Worm (Caenorhabditis elegans) whole organism, early embryonic: ENCODE measurements around the gene msp-36.

Experiments
- B0310.2 ChIP-seq: sonication (generic microtip); optimal IDR thresholded peaks from 2 replicates; lab custom pipeline; 2016; ENCODE audit warnings: mild to moderate bottlenecking, missing genetic modification characterization, missing compliant biosample characterization
- F13C5.2 ChIP-seq: sonication (generic microtip); optimal IDR thresholded peaks from 2 replicates; lab custom pipeline; 2017; ENCODE audit warnings: mild to moderate bottlenecking, missing genetic modification characterization, inconsistent platforms, missing compliant biosample characterization
- aly-1 ChIP-seq: sonication (generic microtip); optimal IDR thresholded peaks from 2 replicates; lab custom pipeline; 2016; ENCODE audit warnings: missing genetic modification characterization, missing compliant biosample characterization
- ama-1 ChIP-seq: fragments of 150-350 bp; optimal IDR thresholded peaks from 2 replicates; lab custom pipeline; 2014
- ceh-13 ChIP-seq: fragments of 200-800 bp; sonication (Bioruptor generic); optimal IDR thresholded peaks from 2 replicates; lab custom pipeline; 2018; ENCODE audit warnings: mild to moderate bottlenecking, missing genetic modification characterization, missing compliant biosample characterization
- ceh-36 ChIP-seq: sonication (generic microtip); optimal IDR thresholded peaks from 2 replicates; lab custom pipeline; 2016; ENCODE audit warnings: missing genetic modification characterization, inconsistent platforms, missing compliant biosample characterization
- ets-7 ChIP-seq: sonication (generic microtip); optimal IDR thresholded peaks from 2 replicates; lab custom pipeline; 2016; ENCODE audit warnings: missing genotype, missing genetic modification characterization, missing compliant biosample characterization
- flt-1 ChIP-seq: fragments of 200-800 bp; sonication (Bioruptor generic); IDR thresholded peaks from 2 replicates; pipeline ENCODE4 v1.3.6; 2022; ENCODE audit warnings: missing genetic modification characterization, missing compliant biosample characterization
- hmbx-1 ChIP-seq: sonication (generic microtip); optimal IDR thresholded peaks from 2 replicates; lab custom pipeline; 2016; ENCODE audit warnings: mild to moderate bottlenecking, missing genetic modification characterization, missing compliant biosample characterization
- hmg-4 ChIP-seq: fragments of 200-800 bp; sonication (Bioruptor generic); optimal IDR thresholded peaks from 2 replicates; lab custom pipeline; 2018; ENCODE audit warnings: mild to moderate bottlenecking, missing genetic modification characterization, missing compliant biosample characterization
- hnd-1 ChIP-seq: sonication (generic microtip); optimal IDR thresholded peaks from 2 replicates; lab custom pipeline; 2016; ENCODE audit warnings: missing genetic modification characterization, missing compliant biosample characterization
- pes-1 ChIP-seq: fragments of 200-800 bp; sonication (Bioruptor generic); IDR thresholded peaks from 2 replicates; pipeline ENCODE4 v1.3.6; 2022; ENCODE audit warnings: missing genetic modification reagents, missing genetic modification characterization, missing compliant biosample characterization
- scrt-1 ChIP-seq: fragments of 200-800 bp; sonication (Bioruptor generic); IDR thresholded peaks from 2 replicates; pipeline ENCODE4 v1.3.6; 2022; ENCODE audit warnings: missing genetic modification characterization, missing compliant biosample characterization
- sea-1 ChIP-seq: fragments of 200-800 bp; sonication (Bioruptor generic); conservative IDR thresholded peaks from 2 replicates; pipeline ENCODE4 v1.3.6; 2022; ENCODE audit warnings: missing genetic modification characterization, missing compliant biosample characterization
- tbx-11 ChIP-seq: fragments of 200-800 bp; sonication (Bioruptor generic); IDR thresholded peaks from 2 replicates; pipeline ENCODE4 v1.3.6; 2022; ENCODE audit warnings: missing genetic modification characterization, missing compliant biosample characterization
- tbx-37 ChIP-seq: fragments of 200-800 bp; sonication (Bioruptor generic); conservative IDR thresholded peaks from 2 replicates; pipeline ENCODE4 v1.3.6; 2022; ENCODE audit warnings: missing genetic modification reagents, missing genetic modification characterization, missing compliant biosample characterization
- tra-4 ChIP-seq: sonication (generic microtip); optimal IDR thresholded peaks from 2 replicates; lab custom pipeline; 2017; ENCODE audit warnings: missing genetic modification characterization, missing compliant biosample characterization

The msp-36 gene

ce11 chrIV:10090358-10090757, 4.9 kb upstream of the msp-36 start, which contains the start of gene ttbk-5:
Gene ttbk-5 (plus strand): TSS chrIV:10090658.
- TF ChIP-seq hnd-1 (tag; lab: Kevin White, UChicago) (no peak), pes-1 (GFP tag; lab: Robert Waterston, UW) (no peak), tbx-11 (no peak), ceh-36 (no peak), flt-1 (GFP tag; lab: Robert Waterston, UW) (no peak), F13C5.2 (tag; lab: Kevin White, UChicago) (no peak), ama-1 (lab: Kevin White, UChicago) (no peak), scrt-1 (GFP tag; lab: Robert Waterston, UW) (no peak), ceh-13 (GFP tag; lab: Kevin White, UChicago) (no peak), tra-4 (tag; lab: Kevin White, UChicago) (no peak), aly-1 (tag; lab: Kevin White, UChicago) (no peak), B0310.2 (tag; lab: Kevin White, UChicago) (no peak), tbx-37 (GFP tag; lab: Robert Waterston, UW) (no peak), ets-7 (tag; lab: Kevin White, UChicago) (no peak), hmg-4 (GFP tag; lab: Kevin White, UChicago) (no peak), hmbx-1 (tag; lab: Kevin White, UChicago) (no peak)

- TF ChIP-seq F13C5.2 (tag; lab: Kevin White, UChicago) (no peak), ceh-36 (no peak), hnd-1 (tag; lab: Kevin White, UChicago) (no peak), hmg-4 (GFP tag; lab: Kevin White, UChicago) (no peak), ets-7 (tag; lab: Kevin White, UChicago) (no peak), flt-1 (GFP tag; lab: Robert Waterston, UW) (no peak), aly-1 (tag; lab: Kevin White, UChicago) (no peak), B0310.2 (tag; lab: Kevin White, UChicago) (no peak), tra-4 (tag; lab: Kevin White, UChicago) (no peak), tbx-11 (no peak), hmbx-1 (tag; lab: Kevin White, UChicago) (no peak)
These were observed 1.6 kb downstream of the msp-36 start, which contains the start of gene dis-3 for ce11 chrIV:10096881-10097280. Gene dis-3 (plus strand): TSS chrIV:10097202.

- TF ChIP-seq scrt-1 (GFP tag; lab: Robert Waterston, UW) (no peak), tbx-37 (GFP tag; lab: Robert Waterston, UW) (no peak), hnd-1 (tag; lab: Kevin White, UChicago) (no peak), hmbx-1 (tag; lab: Kevin White, UChicago) (no peak), hmg-4 (GFP tag; lab: Kevin White, UChicago) (no peak), B0310.2 (tag; lab: Kevin White, UChicago) (no peak), aly-1 (tag; lab: Kevin White, UChicago) (no peak), tra-4 (tag; lab: Kevin White, UChicago) (no peak), ceh-36 (no peak), sea-1 (GFP tag; lab: Robert Waterston, UW) (no peak), ceh-13 (GFP tag; lab: Kevin White, UChicago) (no peak), pes-1 (GFP tag; lab: Robert Waterston, UW) (no peak), ama-1 (lab: Kevin White, UChicago) (no peak), F13C5.2 (tag; lab: Kevin White, UChicago) (no peak), ets-7 (tag; lab: Kevin White, UChicago) (no peak)
These were observed 15.2 kb downstream of the msp-36 start, which contains the start of gene egl-38 for ce11 chrIV:10110417-10110816. Gene egl-38 (minus strand): TSS chrIV:10110517.

ce11 chrIV:10110870-10111269, 15.6 kb downstream of the msp-36 start:
- TF ChIP-seq ceh-13 (GFP tag; lab: Kevin White, UChicago): no peak
- no peak for TF ChIP-seq hmg-4 (GFP tag; lab: Kevin White, UChicago)
- TF ChIP-seq hmbx-1 (tag; lab: Kevin White, UChicago): no peak
- no peak for TF ChIP-seq ceh-36

- TF ChIP-seq sea-1 (GFP tag; lab: Robert Waterston, UW): no peak
- TF ChIP-seq tra-4 (tag; lab: Kevin White, UChicago): no peak
- no peak for TF ChIP-seq aly-1 (tag; lab: Kevin White, UChicago)
- no peak for TF ChIP-seq ets-7 (tag; lab: Kevin White, UChicago)
- no peak for TF ChIP-seq hnd-1 (tag; lab: Kevin White, UChicago)
- TF ChIP-seq tbx-11: no peak
- TF ChIP-seq flt-1 (GFP tag; lab: Robert Waterston, UW): no peak
- no peak for TF ChIP-seq B0310.2 (tag; lab: Kevin White, UChicago)
- no peak for TF ChIP-seq hmg-4 (GFP tag; lab: Kevin White, UChicago)
- no peak for TF ChIP-seq scrt-1 (GFP tag; lab: Robert Waterston, UW)
- no peak for TF ChIP-seq tbx-37 (GFP tag; lab: Robert Waterston, UW)
- TF ChIP-seq hmbx-1 (tag; lab: Kevin White, UChicago): no peak
- TF ChIP-seq pes-1 (GFP tag; lab: Robert Waterston, UW): no peak
- no peak for TF ChIP-seq F13C5.2 (tag; lab: Kevin White, UChicago)
- TF ChIP-seq ceh-13 (GFP tag; lab: Kevin White, UChicago): no peak
- TF ChIP-seq ceh-36: no peak
These were observed 16.2 kb downstream of the msp-36 start, which contains the start of gene spch-1 for ce11 chrIV:10111441-10111840. Gene spch-1 (minus strand): TSS chrIV:10111541.

- TF ChIP-seq hmbx-1 (tag; lab: Kevin White, UChicago): no peak
- no peak for TF ChIP-seq hmg-4 (GFP tag; lab: Kevin White, UChicago)
- no peak for TF ChIP-seq tra-4 (tag; lab: Kevin White, UChicago)
- TF ChIP-seq ama-1 (lab: Kevin White, UChicago): no peak
- TF ChIP-seq tbx-37 (GFP tag; lab: Robert Waterston, UW): no peak
- no peak for TF ChIP-seq pes-1 (GFP tag; lab: Robert Waterston, UW)
- TF ChIP-seq hnd-1 (tag; lab: Kevin White, UChicago): no peak
- no peak for TF ChIP-seq B0310.2 (tag; lab: Kevin White, UChicago)
- no peak for TF ChIP-seq F13C5.2 (tag; lab: Kevin White, UChicago)
- no peak for TF ChIP-seq scrt-1 (GFP tag; lab: Robert Waterston, UW)
- TF ChIP-seq ets-7 (tag; lab: Kevin White, UChicago): no peak
- no peak for TF ChIP-seq tbx-11
- TF ChIP-seq ceh-13 (GFP tag; lab: Kevin White, UChicago): no peak
- no peak for TF ChIP-seq aly-1 (tag; lab: Kevin White, UChicago)
- TF ChIP-seq sea-1 (GFP tag; lab: Robert Waterston, UW): no peak
- no peak for TF ChIP-seq ceh-36
- TF ChIP-seq flt-1 (GFP tag; lab: Robert Waterston, UW): no peak
These were observed 17.3 kb downstream of the msp-36 start, which contains the start of gene nsph-3.2 for ce11 chrIV:10112570-10112969. Gene nsph-3.2 (plus strand): TSS chrIV:10112870.
